Fruit fly (Drosophila melanogaster): Measurements from ENCODE around the gene CAH4.
A peak's percentile ranks its signal among the peaks of the same experiment; 100 is the strongest.

Gene CAH4

DNA sequence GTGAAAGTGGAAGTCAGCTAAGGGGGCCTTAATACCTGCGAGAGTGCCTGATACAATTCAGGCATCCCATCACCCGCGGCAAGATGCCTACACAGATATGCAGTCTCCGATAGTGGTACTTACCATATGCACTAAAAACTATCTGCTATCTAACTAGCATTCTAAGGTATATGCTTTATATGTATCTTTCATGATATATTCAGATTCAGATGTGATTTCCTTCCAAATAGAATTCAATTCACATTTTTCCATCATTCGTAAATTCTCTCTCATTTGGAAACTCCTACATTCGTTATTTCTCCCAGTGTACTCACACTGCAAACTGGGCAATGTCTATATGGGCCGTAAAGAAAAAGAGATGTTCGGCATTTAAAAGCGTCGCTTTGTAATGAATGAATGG is 29.1 kb upstream of the CAH4 start (continued):
- no peak for TF ChIP-seq spab (GFP tag; optimal IDR thresholded peaks at IDR 0.05)
- no peak for TF ChIP-seq Eip93F (GFP tag; optimal IDR thresholded peaks at IDR 0.05)
- TF ChIP-seq net (GFP tag; optimal IDR thresholded peaks at IDR 0.05), result peak; percentile 39
- no peak for TF ChIP-seq CG6854 (GFP tag; optimal IDR thresholded peaks at IDR 0.05)
- TF ChIP-seq CG1621 (tag; optimal IDR thresholded peaks at IDR 0.05), result no peak
- TF ChIP-seq svp (GFP tag), result peak; percentile 20
- TF ChIP-seq fd59A (GFP tag; optimal IDR thresholded peaks at IDR 0.05), result no peak
- TF ChIP-seq cyc (GFP tag; optimal IDR thresholded peaks at IDR 0.05), result no peak
- no peak for TF ChIP-seq CG11762 (GFP tag; optimal IDR thresholded peaks at IDR 0.05; ENCODE audit: insufficient read depth)
- TF ChIP-seq eg (GFP tag; IDR thresholded peaks at IDR 0.05), result 0 out of 3 replicates have a peak, but pooled peaks have one; percentile 38
- peak; percentile 17 for TF ChIP-seq Sox15 (GFP tag; optimal IDR thresholded peaks at IDR 0.05)
- TF ChIP-seq esn (GFP tag; optimal IDR thresholded peaks at IDR 0.05), result no peak
- TF ChIP-seq salr (GFP tag; optimal IDR thresholded peaks at IDR 0.05), result peak in 1 of 2 experiments; percentile 16
- no peak for TF ChIP-seq CG9139 (GFP tag; optimal IDR thresholded peaks at IDR 0.05)
- TF ChIP-seq Smox (GFP tag; optimal IDR thresholded peaks at IDR 0.05), result no peak
- TF ChIP-seq CG15336 (GFP tag; IDR thresholded peaks at IDR 0.05), result peak; percentile 68
- peak; percentile 62 for TF ChIP-seq CG4318 (GFP tag; optimal IDR thresholded peaks at IDR 0.05)
- peak; percentile 30 for TF ChIP-seq CG11902 (GFP tag; optimal IDR thresholded peaks at IDR 0.05)
- no peak for TF ChIP-seq topi (GFP tag; optimal IDR thresholded peaks at IDR 0.05)
- peak; percentile 42 for TF ChIP-seq CG6276 (GFP tag; optimal IDR thresholded peaks at IDR 0.05)
- peak; percentile 90 for TF ChIP-seq Eip78C (GFP tag)
- no peak for TF ChIP-seq Hr38 (GFP tag; optimal IDR thresholded peaks at IDR 0.05)

- TF ChIP-seq Lpt (GFP tag; optimal IDR thresholded peaks at IDR 0.05), result no peak
- TF ChIP-seq svp (GFP tag), result peak; percentile 100
Measured at dm6 chr3R:24878655-24879054, 21.3 kb upstream of the CAH4 start.

DNA sequence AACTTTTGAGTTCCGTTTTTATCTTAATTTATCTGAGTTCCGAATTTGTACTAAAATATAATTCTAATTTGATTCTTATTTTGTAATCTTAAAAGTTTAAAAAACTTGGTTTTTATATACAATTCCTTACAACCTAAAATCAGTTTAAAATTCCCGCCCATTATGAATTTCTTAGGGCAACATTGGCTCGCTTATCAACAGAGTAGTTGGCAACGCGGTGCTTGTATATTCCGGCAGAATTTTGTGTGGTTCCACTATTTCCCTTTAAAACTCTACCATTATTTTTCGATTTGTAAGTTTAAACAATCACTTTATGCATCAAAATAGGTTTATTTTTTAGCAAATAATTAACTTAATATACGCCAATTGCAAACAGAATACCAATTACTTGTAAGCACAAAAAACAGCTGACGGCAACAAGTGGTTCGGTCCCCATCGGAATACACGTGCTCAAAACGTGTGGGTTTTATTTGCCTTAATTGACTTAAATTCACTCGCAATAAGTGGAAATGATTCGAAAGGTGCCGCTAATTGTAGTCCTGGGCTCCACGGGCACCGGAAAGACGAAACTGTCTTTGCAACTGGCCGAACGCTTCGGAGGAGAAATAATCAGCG is 19.6 kb upstream of the CAH4 start, which contains the start of the genes CG11089 and CG31381:
TSS of gene CG11089 (plus strand) at position 203 of the 615 bp plus-strand sequence.
TSS of gene CG31381 (plus strand) at position 203 of the 615 bp plus-strand sequence.
- TF ChIP-seq CG6854 (GFP tag; optimal IDR thresholded peaks at IDR 0.05) (no peak), Sox102F (GFP tag; optimal IDR thresholded peaks at IDR 0.05) (no peak), Eip78C (GFP tag) (peak; percentile 85), CG10631 (GFP tag; optimal IDR thresholded peaks at IDR 0.05) (no peak), Ets96B (tag; optimal IDR thresholded peaks at IDR 0.05) (no peak), esn (GFP tag; optimal IDR thresholded peaks at IDR 0.05) (no peak), fkh (GFP tag; optimal IDR thresholded peaks at IDR 0.05) (no peak), Hr4 (GFP tag; optimal IDR thresholded peaks at IDR 0.05) (no peak), fd59A (GFP tag; optimal IDR thresholded peaks at IDR 0.05) (no peak), Eip75B (GFP tag; optimal IDR thresholded peaks at IDR 0.05) (no peak), salr (GFP tag; optimal IDR thresholded peaks at IDR 0.05) (no peak), CG1621 (tag; optimal IDR thresholded peaks at IDR 0.05) (peak; percentile 82)

DNA sequence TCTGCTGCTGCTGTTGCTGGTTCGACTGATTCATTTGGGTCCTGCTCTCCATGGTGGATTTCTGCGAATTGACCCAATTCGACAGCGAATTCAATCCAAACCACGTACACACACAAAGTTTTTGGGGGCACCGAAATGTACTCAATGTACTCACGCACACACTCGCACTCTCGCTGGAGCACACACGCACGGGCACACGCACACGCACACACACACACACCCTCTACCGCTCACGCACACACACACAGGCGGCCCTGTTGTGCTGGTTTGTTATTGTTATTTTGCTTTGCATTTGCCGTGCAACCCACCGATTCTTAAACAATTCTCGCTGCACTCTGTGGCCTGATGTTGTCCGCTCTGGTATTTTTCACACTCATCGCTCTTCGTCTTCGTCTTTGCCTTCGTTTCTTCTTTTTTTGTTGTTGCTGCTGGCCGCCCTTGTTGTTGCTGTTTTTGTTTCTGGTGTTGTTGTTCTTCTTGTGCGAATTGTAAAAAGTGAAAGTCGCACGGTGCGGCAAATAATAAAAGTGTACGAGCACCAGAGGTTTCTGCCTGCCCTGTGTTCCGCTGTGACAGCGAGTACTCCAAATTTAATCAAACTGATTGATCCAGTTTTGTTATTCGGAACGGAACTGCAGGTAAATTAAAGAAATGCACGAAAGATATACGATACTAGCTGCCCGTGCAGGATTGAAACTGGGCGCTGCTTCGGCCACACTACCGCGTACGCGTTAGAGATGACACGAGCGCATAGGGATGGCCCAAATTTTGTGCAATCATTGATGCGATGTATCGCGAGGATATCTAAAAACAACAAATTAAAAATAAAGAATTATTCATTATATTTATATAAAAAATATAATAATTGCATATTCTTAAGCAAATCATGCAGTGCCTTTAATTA is 18.8 kb upstream of the CAH4 start, which contains the start of gene CG3744:
TSS of gene CG3744 (minus strand) at position 716 of the 904 bp plus-strand sequence.
- TF ChIP-seq dac (GFP tag; optimal IDR thresholded peaks at IDR 0.05) (peak; percentile 79), CG6163 (GFP tag; IDR thresholded peaks at IDR 0.05) (peak; percentile 89), Hr38 (GFP tag; optimal IDR thresholded peaks at IDR 0.05) (no peak), fkh (GFP tag; optimal IDR thresholded peaks at IDR 0.05) (no peak), CG3919 (GFP tag; optimal IDR thresholded peaks at IDR 0.05) (peak; percentile 88), Ets96B (tag; optimal IDR thresholded peaks at IDR 0.05) (peak; percentile 73), Eip93F (GFP tag; optimal IDR thresholded peaks at IDR 0.05) (peak; percentile 81), vri (GFP tag; optimal IDR thresholded peaks at IDR 0.05) (no peak), svp (GFP tag) (peak; percentile 75), CG10631 (GFP tag; optimal IDR thresholded peaks at IDR 0.05) (no peak), eg (GFP tag; IDR thresholded peaks at IDR 0.05) (peak; percentile 94), cyc (GFP tag; optimal IDR thresholded peaks at IDR 0.05) (peak; percentile 81), OdsH (GFP tag; optimal IDR thresholded peaks at IDR 0.05) (peak; percentile 82), fd59A (GFP tag; optimal IDR thresholded peaks at IDR 0.05) (peak; percentile 31), CG6276 (GFP tag; optimal IDR thresholded peaks at IDR 0.05) (no peak), Smox (GFP tag; optimal IDR thresholded peaks at IDR 0.05) (no peak), CG8319 (GFP tag; optimal IDR thresholded peaks at IDR 0.05) (no peak), dsx (GFP tag; optimal IDR thresholded peaks at IDR 0.05; ENCODE audit: poor library complexity, severe bottlenecking) (peak; percentile 71), Sox102F (GFP tag; optimal IDR thresholded peaks at IDR 0.05) (peak; percentile 35), Sox14 (GFP tag; optimal IDR thresholded peaks at IDR 0.05) (peak; percentile 62), Hr4 (GFP tag; optimal IDR thresholded peaks at IDR 0.05) (peak; percentile 74), esn (GFP tag; optimal IDR thresholded peaks at IDR 0.05) (peak; percentile 77), Lpt (GFP tag; optimal IDR thresholded peaks at IDR 0.05) (peak; percentile 13), acj6 (GFP tag; optimal IDR thresholded peaks at IDR 0.05) (peak; percentile 82), CG6854 (GFP tag; optimal IDR thresholded peaks at IDR 0.05) (peak; percentile 45), CG10669 (GFP tag; optimal IDR thresholded peaks at IDR 0.05) (no peak), CG1621 (tag; optimal IDR thresholded peaks at IDR 0.05) (no peak)
